Fruit fly (Drosophila melanogaster) whole organism, larva: Measurements from ENCODE around the gene lectin-33A.

ENCODE experiments used
- noc ChIP-seq: fragments of 200-800 bp; sonication (Bioruptor generic); optimal IDR thresholded peaks from 3 replicates; lab custom pipeline; 2019; ENCODE audit warnings: missing biosample characterization, mild to moderate bottlenecking, missing genetic modification characterization, moderate library complexity

Gene lectin-33A

DNA sequence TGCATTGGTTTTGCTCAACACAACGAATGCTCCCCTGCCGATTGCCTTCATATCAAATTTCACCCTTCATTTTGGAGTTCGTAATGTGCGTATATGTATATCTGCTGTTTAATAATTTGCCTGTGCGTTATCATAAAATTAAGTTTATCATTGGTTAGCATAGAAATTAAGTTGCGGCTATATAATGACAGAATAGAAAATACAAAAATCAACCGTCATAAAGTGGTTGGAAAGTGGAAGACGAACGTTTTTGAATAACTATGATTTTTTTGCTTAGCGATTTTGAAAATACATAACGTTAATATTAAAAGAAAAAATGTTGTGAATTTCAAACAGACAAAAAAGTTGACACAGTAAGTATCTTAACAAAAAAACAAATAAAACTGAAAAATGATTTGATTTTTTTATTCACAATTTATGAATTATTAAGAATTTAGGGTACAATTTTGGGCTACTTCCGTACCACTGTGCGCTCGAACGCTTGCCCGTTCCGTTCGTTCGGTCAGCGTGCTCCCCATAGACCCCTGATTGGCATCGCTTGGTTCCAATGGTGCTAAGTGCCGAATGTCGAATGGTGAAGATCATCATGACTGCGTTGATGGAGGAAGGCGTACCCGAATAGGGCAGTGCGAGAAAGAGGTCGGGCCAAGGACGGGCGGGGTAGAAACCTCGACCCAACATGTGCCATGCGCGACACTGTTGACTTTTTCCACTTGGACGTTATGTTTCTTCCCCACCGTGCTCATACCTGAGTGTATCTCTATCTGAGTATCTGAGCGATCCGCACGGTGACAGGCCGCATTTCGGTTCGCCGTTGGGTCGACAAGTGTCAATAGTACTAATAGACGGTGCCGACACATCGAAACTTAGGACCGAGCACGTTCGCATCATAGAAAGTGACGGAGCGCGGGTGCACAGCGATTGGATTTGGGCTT, 36.0 kb downstream of the lectin-33A start:
- TF ChIP-seq noc (tag; lab: Kevin White, UChicago): peak; percentile 42

DNA sequence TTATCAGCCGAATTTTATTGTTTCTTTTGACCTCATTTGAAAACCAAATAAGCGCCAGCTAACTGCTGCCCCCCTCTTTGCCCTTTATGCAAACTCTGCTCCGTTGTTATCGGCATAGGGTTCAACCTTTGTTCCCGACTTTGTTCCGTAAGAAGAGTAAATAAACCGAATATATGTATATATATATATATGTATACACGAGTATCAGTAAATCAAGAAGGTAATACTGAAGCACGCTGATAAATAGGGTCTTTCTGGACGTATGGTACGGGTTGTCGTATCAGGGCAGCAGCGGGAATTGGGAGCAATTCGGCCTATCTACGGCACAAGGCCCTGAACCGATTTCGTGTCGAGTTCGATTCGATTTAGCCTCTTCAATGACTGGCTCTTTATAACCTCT, 37.0 kb downstream of the lectin-33A start:
- TF ChIP-seq noc (tag; lab: Kevin White, UChicago): no peak

DNA sequence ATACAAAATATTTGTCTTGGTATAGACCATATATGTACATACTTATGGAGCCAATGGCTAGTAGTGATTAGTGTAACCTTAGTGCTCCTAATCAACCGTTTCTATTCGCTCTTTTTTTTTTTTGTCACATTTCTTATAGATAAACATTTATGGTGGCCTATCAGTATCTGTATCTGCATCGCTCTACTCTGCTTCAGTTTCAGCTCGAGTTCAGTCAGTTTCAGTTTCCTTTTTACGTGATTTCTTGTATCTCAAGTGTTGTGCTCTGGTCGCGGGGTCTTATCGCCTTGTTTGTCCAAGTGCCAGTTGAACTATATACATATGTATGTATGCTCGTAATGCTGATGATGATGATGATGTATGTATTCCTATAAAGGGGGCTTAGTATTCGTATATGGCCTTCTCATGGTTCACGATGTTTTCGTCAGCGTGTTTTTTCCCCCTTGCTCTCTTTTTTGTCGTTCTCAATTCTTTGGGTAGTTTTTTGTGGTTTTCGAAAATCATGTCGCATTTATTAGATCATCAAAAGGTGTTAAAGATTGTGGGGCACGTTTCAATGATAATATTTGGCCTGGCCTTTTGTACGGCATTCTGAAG, 37.8 kb downstream of the lectin-33A start:
- TF ChIP-seq noc (tag; lab: Kevin White, UChicago): peak; percentile 10

DNA sequence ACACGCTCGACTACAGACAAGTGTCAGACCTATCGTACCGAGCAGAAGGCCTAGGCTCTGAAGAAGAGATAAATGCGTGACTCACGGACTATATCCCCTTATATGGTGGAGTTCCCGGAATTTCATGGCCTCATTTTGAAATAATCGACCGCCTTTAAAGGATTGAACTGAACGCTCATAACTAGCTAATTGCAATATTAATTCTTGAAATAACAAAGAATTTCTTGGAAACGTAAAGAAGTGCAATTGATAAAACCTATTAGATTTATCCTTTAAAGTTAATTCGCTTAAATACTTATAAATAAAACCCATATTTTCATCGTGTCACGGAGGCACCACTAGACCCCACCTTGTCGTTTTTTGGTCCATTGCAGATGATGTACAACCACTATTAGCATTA, 39.2 kb downstream of the lectin-33A start:
- no peak for TF ChIP-seq noc (tag; lab: Kevin White, UChicago)

DNA sequence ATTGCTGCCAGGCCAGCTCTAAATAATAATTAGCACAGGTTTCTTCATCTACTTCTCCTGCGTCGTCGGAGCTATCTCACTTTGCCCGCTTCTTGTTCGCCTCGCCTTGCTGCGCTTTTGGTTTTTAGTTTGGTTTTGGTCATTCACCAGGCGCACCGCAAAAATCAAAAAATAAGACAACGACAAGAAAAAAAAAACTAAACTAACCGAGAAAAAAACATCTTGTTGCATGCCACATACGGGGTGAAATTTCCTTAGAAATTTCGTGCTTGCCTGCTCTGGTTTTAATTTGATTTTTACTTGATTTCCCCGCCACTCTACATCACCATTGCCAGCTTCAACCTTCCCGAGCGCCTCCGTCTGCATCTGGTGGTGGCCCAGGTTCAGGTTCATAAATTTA, 39.9 kb downstream of the lectin-33A start:
- TF ChIP-seq noc (tag; lab: Kevin White, UChicago): no peak

DNA sequence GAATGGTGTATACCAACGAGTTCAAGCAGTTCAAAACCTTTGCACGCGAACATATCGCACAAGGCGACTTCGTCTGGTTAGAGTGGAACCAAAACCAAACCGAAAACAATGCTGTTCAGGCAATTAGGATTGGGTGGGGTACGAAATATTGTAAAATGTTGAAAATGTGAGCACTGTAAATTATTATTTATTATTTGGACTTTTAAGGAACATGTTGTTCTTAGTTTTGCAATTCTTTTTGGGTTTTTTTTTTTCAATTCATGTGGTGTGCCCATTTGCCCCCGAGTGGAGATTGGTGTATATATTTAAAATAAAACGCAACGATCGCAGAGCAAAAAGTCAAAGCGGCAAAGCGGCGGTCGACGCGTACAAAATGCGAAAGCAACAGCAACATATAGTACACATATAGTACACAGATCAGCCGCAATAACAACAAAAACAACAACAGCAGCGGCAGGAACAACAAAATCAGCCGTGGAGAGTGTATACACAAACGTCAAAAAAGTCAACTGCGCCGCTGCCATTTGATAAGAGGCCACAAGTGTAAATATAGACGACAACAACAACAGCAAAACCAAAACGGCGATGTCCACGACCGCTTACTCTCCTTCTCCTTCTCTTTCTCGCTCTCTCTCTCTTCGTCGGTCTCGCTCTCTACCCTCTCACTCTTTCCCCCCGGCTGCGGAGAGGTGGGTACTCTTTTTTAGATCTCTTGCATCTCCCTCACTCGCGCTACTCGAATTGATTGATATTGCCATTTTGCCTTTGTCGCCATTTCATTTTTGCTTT, 43.0 kb downstream of the lectin-33A start:
- TF ChIP-seq noc (tag; lab: Kevin White, UChicago): peak; percentile 68

DNA sequence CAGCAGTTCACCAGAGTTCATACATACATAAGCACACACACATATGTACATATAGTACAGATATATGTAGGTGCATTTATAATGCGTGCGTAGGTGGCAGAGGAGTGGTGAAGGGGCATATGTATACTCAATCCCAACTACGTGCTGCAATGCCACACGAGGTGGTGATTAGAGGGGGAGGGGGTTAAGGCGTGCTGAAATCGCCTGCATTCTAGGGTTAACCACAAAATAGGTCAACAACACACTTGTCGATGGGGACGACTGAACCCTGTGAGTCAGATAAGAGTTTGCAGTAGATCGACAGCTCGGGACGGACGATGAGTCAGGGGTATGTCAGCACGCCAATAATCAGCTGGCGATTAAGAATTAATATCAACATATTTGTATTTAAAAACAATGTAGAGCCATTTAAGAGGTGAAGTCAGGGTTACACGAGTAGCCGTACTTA, 43.6 kb downstream of the lectin-33A start:
- no peak for TF ChIP-seq noc (tag; lab: Kevin White, UChicago)

DNA sequence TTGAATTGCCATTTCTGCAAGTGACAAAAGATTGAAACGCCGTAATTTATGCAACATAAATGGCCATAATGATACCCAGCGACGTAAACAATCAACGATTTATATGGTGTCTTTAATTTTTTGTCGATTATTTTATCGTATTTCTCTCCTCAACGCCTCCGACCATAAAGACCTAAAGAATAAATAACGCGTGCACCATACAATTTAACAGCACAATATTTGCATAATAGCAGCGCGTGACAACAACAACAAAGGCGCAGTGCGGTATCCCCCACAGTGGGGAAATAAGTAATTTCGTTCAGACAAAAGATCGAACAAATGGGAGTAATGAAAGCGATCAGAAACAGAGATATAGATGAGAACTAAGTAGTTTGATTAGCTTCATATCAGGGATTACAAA, 44.2 kb downstream of the lectin-33A start:
- no peak for TF ChIP-seq noc (tag; lab: Kevin White, UChicago)

DNA sequence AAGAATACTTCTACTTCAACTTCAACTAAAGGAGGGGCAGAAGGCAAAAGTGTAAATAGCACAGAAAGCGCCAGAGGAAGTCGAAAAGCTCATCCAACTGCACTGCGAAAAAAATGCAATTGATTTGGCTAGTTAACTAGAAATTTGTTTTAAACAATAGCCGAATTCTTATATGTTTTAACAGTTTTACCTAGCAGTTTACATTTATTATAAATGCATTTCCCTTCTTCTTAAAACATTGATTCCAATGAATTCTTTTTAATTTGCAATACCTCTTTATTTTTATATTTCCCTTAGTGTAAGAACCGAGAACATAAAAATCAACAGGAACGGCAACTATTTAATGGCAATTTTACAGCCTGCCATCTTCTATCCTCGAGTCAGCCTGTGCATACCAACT, 46.4 kb downstream of the lectin-33A start:
- no peak for TF ChIP-seq noc (tag; lab: Kevin White, UChicago)

DNA sequence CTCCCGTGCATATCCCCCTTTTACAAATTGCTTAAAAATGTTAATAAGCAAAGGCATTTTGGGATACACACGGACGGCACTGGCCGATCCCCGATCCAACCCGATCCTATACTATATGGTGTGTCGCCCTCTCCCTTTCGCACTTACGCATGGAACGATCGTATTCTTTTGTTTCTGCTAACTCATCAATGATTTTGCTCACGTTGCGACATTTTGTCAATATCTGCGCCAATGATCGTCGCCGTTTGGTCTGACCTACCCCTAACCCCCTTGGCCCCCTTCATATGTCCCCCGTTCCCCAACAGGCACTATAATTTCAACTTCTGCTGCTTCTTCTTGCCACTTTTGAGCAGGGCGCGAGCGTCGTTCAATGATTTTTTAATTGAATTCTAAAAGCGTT, 47.9 kb downstream of the lectin-33A start:
- TF ChIP-seq noc (tag; lab: Kevin White, UChicago): no peak

DNA sequence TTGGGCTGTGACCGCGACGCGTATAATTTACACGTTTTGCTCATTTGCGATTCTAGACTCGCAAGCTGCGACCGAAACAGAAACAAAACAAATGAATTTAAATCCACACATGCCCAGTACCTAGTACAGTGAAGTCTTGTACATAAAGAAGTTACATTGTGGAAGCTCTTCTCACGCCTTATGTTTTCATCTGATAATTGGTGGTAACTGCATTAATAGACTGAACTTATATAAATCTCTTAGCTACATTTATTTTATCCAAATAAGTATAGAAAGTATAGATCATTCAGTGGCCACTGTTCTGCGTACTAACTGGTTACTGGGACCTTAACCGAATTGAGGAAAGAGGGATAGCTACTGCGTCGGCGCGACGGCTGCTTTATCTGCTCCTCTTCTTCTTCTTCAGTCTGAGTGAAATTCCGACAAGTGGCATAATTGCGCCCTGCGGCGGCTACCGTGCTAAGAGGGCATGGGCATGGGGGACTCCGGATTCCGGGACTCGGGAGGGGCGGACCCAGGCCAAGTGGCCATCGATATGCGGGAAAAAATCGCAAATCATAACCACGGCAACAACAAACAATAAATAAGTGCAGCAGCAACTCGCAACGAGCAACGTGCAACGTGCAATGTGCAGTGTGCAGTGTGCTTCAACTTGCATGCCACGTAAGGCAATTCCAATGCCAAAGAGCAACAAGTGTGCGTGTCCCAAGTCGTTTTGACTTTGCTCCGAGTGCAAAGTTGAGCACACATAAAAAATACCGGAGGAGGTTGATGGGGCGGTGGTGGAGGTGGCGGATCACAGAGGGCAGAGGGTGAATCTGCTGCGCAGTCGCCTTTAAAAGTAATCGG, 50.0 kb downstream of the lectin-33A start:
- no peak for TF ChIP-seq noc (tag; lab: Kevin White, UChicago)
